Fruit fly (Drosophila melanogaster) whole organism, embryonic: ENCODE data around the gene Sgs1.
A peak's percentile ranks its signal among the peaks of the same experiment; 100 is the strongest.

Experiments
- CG2875 ChIP-seq: fragments of 200-800 bp; sonication (Bioruptor generic); optimal IDR thresholded peaks from 2 replicates; lab custom pipeline; 2017; ENCODE audit warnings: missing biosample characterization, mild to moderate bottlenecking, missing genetic modification characterization, missing genetic modification reagents
- CG2889 ChIP-seq: fragments of 200-800 bp; sonication (Bioruptor generic); IDR thresholded peaks from 3 replicates; pipeline ENCODE4 v1.3.6; 2022; ENCODE audit warnings: missing biosample characterization, missing genetic modification characterization
- CG31365 ChIP-seq: fragments of 200-800 bp; sonication (Bioruptor generic); optimal IDR thresholded peaks from 2 replicates; lab custom pipeline; 2018; ENCODE audit warnings: missing biosample characterization, mild to moderate bottlenecking, missing genetic modification characterization
- D ChIP-seq, 2 experiments: fragments of 200-800 bp in 1 of 2; fragments of >200 bp in 1 of 2; sonication (Bioruptor generic) in 1 of 2; optimal IDR thresholded peaks; 2 replicates in 1 of 2; 3 replicates in 1 of 2; lab custom pipeline; 2017; ENCODE audit warnings: mild to moderate bottlenecking in 1 of 2, missing biosample characterization in 1 of 2, missing genetic modification characterization in 1 of 2, missing genetic modification reagents in 1 of 2
- Hr78 ChIP-seq, 2 experiments: fragments of 200-800 bp in 1 of 2; fragments of >200 bp in 1 of 2; sonication (Bioruptor generic) in 1 of 2; optimal IDR thresholded peaks; 2 replicates each; lab custom pipeline; 2017 to 2019; ENCODE audit warnings: missing biosample characterization in 2 of 2, missing genetic modification characterization in 2 of 2, mild to moderate bottlenecking in 1 of 2, moderate library complexity in 1 of 2
- Nf-YC ChIP-seq: fragments of 200-800 bp; optimal IDR thresholded peaks from 3 replicates; lab custom pipeline; 2019; ENCODE audit warnings: missing biosample characterization, mild to moderate bottlenecking, missing genetic modification characterization, moderate library complexity
- Tbp ChIP-seq: fragments of >200 bp; optimal IDR thresholded peaks from 2 replicates; lab custom pipeline; 2018; ENCODE audit warnings: missing biosample characterization, missing genetic modification characterization
- dmrt99B ChIP-seq: fragments of 200-800 bp; sonication (Bioruptor generic); optimal IDR thresholded peaks from 2 replicates; lab custom pipeline; 2018; ENCODE audit warnings: missing biosample characterization, mild to moderate bottlenecking, missing genetic modification characterization, moderate library complexity
- grau ChIP-seq: fragments of 200-800 bp; optimal IDR thresholded peaks from 3 replicates; lab custom pipeline; 2019; ENCODE audit warnings: missing biosample characterization, mild to moderate bottlenecking, missing genetic modification characterization, moderate library complexity
- ken ChIP-seq: fragments of 200-800 bp; sonication (Bioruptor generic); IDR thresholded peaks from 3 replicates; pipeline ENCODE4 v1.3.6; 2022; ENCODE audit warnings: missing biosample characterization, missing genetic modification characterization

- TF ChIP-seq D (optimal IDR thresholded peaks at IDR 0.05; lab: Kevin White, UChicago) (no peak), D (GFP tag; optimal IDR thresholded peaks at IDR 0.05; lab: Kevin White, UChicago) (peak; percentile 60), Hr78 (GFP tag; optimal IDR thresholded peaks at IDR 0.05; lab: Kevin White, UChicago) (peak in 1 of 2 experiments; percentile 67), Tbp (no peak), CG2875 (GFP tag; lab: Kevin White, UChicago) (peak; percentile 74), dmrt99B (tag; lab: Kevin White, UChicago) (peak; percentile 93), Nf-YC (tag; lab: Kevin White, UChicago) (peak; percentile 67), CG31365 (tag; lab: Kevin White, UChicago) (no peak), ken (GFP tag; lab: Robert Waterston, UW) (peak; percentile 68; the same call in 1 of the 3 replicates), grau (tag; lab: Kevin White, UChicago) (peak; percentile 56), CG2889 (GFP tag; lab: Robert Waterston, UW) (peak; percentile 47; the same call in 1 of the 3 replicates)
Observed at dm6 chr2L:4907986-4908385, 29.2 kb upstream of the Sgs1 start.
